Fruit fly (Drosophila melanogaster) whole organism, embryonic: ENCODE results near the gene Psn.

Source experiments
- ATbp ChIP-seq: fragments of 200-800 bp; sonication (Bioruptor generic); optimal IDR thresholded peaks from 2 replicates; lab custom pipeline; 2017; ENCODE audit warnings: missing biosample characterization, mild to moderate bottlenecking, missing genetic modification characterization, missing genetic modification reagents
- Adf1 ChIP-seq: fragments of 200-800 bp; sonication (Bioruptor generic); IDR thresholded peaks from 2 replicates; pipeline ENCODE4 v1.3.6; 2022; ENCODE audit warnings: missing biosample characterization, missing genetic modification characterization
- Atf-2 ChIP-seq: fragments of 200-800 bp; sonication (Bioruptor generic); optimal IDR thresholded peaks from 2 replicates; lab custom pipeline; 2016; ENCODE audit warnings: missing biosample characterization, missing genetic modification characterization
- CG10267 ChIP-seq: fragments of 200-800 bp; sonication (Bioruptor generic); optimal IDR thresholded peaks from 2 replicates; lab custom pipeline; 2018; ENCODE audit warnings: missing biosample characterization, mild to moderate bottlenecking, missing genetic modification characterization, moderate library complexity
- CG10462 ChIP-seq: fragments of 200-800 bp; sonication (Bioruptor generic); optimal IDR thresholded peaks from 2 replicates; lab custom pipeline; 2016; ENCODE audit warnings: missing biosample characterization, missing genetic modification characterization
- CG12104 ChIP-seq: fragments of 200-800 bp; sonication (Bioruptor generic); optimal IDR thresholded peaks from 3 replicates; lab custom pipeline; 2016; ENCODE audit warnings: missing biosample characterization, missing genetic modification characterization
- CG12155 ChIP-seq: fragments of 200-800 bp; sonication (Bioruptor generic); optimal IDR thresholded peaks from 3 replicates; lab custom pipeline; 2016; ENCODE audit warnings: missing biosample characterization, missing genetic modification characterization
- CG13123 ChIP-seq: fragments of 200-800 bp; sonication (Bioruptor generic); optimal IDR thresholded peaks from 2 replicates; lab custom pipeline; 2016; ENCODE audit warnings: missing biosample characterization, missing genetic modification characterization
- CG14965 ChIP-seq: fragments of 200-800 bp; sonication (Bioruptor generic); optimal IDR thresholded peaks from 2 replicates; lab custom pipeline; 2016; ENCODE audit warnings: missing biosample characterization, missing genetic modification characterization, borderline replicate concordance
- CG16813 ChIP-seq: fragments of 200-800 bp; sonication (Bioruptor generic); IDR thresholded peaks from 3 replicates; pipeline ENCODE4 v1.3.6; 2022; ENCODE audit warnings: missing biosample characterization, missing genetic modification characterization; ENCODE audit not compliant: partially characterized antibody
- CG17385 ChIP-seq: fragments of 200-800 bp; sonication (Bioruptor generic); optimal IDR thresholded peaks from 3 replicates; lab custom pipeline; 2018; ENCODE audit warnings: missing biosample characterization, mild to moderate bottlenecking, missing genetic modification characterization
- CG18262 ChIP-seq: fragments of 200-800 bp; optimal IDR thresholded peaks from 3 replicates; lab custom pipeline; 2019; ENCODE audit warnings: missing biosample characterization, mild to moderate bottlenecking, missing genetic modification characterization, moderate library complexity
- CG2678 ChIP-seq: fragments of 200-800 bp; sonication (Bioruptor generic); optimal IDR thresholded peaks from 3 replicates; lab custom pipeline; 2019; ENCODE audit warnings: missing biosample characterization, mild to moderate bottlenecking, missing genetic modification characterization, moderate library complexity
- CG30403 ChIP-seq: fragments of 200-800 bp; sonication (Bioruptor generic); optimal IDR thresholded peaks from 3 replicates; lab custom pipeline; 2016; ENCODE audit warnings: missing biosample characterization, missing genetic modification characterization
- CG31224 ChIP-seq: fragments of 200-800 bp; sonication (Bioruptor generic); IDR thresholded peaks from 2 replicates; pipeline ENCODE4 v1.3.6; 2022; ENCODE audit warnings: missing biosample characterization, missing genetic modification characterization
- CG31365 ChIP-seq: fragments of 200-800 bp; sonication (Bioruptor generic); optimal IDR thresholded peaks from 2 replicates; lab custom pipeline; 2018; ENCODE audit warnings: missing biosample characterization, mild to moderate bottlenecking, missing genetic modification characterization
- CG3163 ChIP-seq: fragments of 200-800 bp; sonication (Bioruptor generic); optimal IDR thresholded peaks from 3 replicates; lab custom pipeline; 2016; ENCODE audit warnings: missing biosample characterization, missing genetic modification characterization
- CG32532 ChIP-seq: fragments of 200-800 bp; sonication (Bioruptor generic); IDR thresholded peaks from 2 replicates; pipeline ENCODE4 v1.3.6; 2022; ENCODE audit warnings: missing biosample characterization, missing genetic modification characterization
- CG32767 ChIP-seq: fragments of 200-800 bp; sonication (Bioruptor generic); IDR thresholded peaks from 2 replicates; pipeline ENCODE4 v1.3.6; 2022; ENCODE audit warnings: missing biosample characterization, missing genetic modification characterization
- CG4730 ChIP-seq: fragments of 200-800 bp; sonication (Bioruptor generic); IDR thresholded peaks from 2 replicates; pipeline ENCODE4 v1.3.6; 2022; ENCODE audit warnings: missing biosample characterization, missing genetic modification characterization
- CG6254 ChIP-seq: fragments of 200-800 bp; sonication (Bioruptor generic); optimal IDR thresholded peaks from 3 replicates; lab custom pipeline; 2017; ENCODE audit warnings: mild to moderate bottlenecking, missing biosample characterization, missing genetic modification reagents, missing genetic modification characterization
- CG6272 ChIP-seq: fragments of 200-800 bp; sonication (Bioruptor generic); IDR thresholded peaks from 2 replicates; pipeline ENCODE4 v1.3.6; 2022; ENCODE audit warnings: missing biosample characterization, missing genetic modification characterization
- CG6683 ChIP-seq: fragments of 200-800 bp; sonication (Bioruptor generic); optimal IDR thresholded peaks from 2 replicates; lab custom pipeline; 2017; ENCODE audit warnings: missing biosample characterization, mild to moderate bottlenecking, missing genetic modification characterization, missing genetic modification reagents
- CG7786 ChIP-seq: fragments of 200-800 bp; sonication (Bioruptor generic); optimal IDR thresholded peaks from 2 replicates; lab custom pipeline; 2016; ENCODE audit warnings: missing biosample characterization, missing genetic modification characterization
- D ChIP-seq, 2 experiments: fragments of 200-800 bp in 1 of 2; fragments of >200 bp in 1 of 2; sonication (Bioruptor generic) in 1 of 2; optimal IDR thresholded peaks; 2 replicates in 1 of 2; 3 replicates in 1 of 2; lab custom pipeline; 2017; ENCODE audit warnings: mild to moderate bottlenecking in 1 of 2, missing biosample characterization in 1 of 2, missing genetic modification characterization in 1 of 2, missing genetic modification reagents in 1 of 2
- H2.0 ChIP-seq: fragments of 200-800 bp; sonication (Bioruptor generic); IDR thresholded peaks from 2 replicates; pipeline ENCODE4 v1.3.6; 2022; ENCODE audit warnings: missing biosample characterization, missing genetic modification characterization
- Hr3 ChIP-seq: fragments of 200-800 bp; sonication (Bioruptor generic); optimal IDR thresholded peaks from 3 replicates; lab custom pipeline; 2016; ENCODE audit warnings: missing biosample characterization, missing genetic modification characterization
- Ptx1 ChIP-seq: fragments of 200-800 bp; sonication (Bioruptor generic); IDR thresholded peaks from 2 replicates; pipeline ENCODE4 v1.3.6; 2022; ENCODE audit warnings: missing biosample characterization, missing genetic modification characterization
- Six4 ChIP-seq: fragments of 200-800 bp; sonication (Bioruptor generic); optimal IDR thresholded peaks from 2 replicates; lab custom pipeline; 2016; ENCODE audit warnings: missing biosample characterization, missing genetic modification characterization
- Stat92E ChIP-seq, 3 experiments: fragments of >200 bp in 2 of 3; fragments of 200-800 bp in 1 of 3; sonication (Bioruptor generic) in 1 of 3; optimal IDR thresholded peaks; 2 replicates each; lab custom pipeline; 2017 to 2019; ENCODE audit warnings: missing biosample characterization in 3 of 3, missing genetic modification characterization in 3 of 3, mild to moderate bottlenecking in 1 of 3, moderate library complexity in 1 of 3
- Usf ChIP-seq: fragments of 200-800 bp; sonication (Bioruptor generic); optimal IDR thresholded peaks from 2 replicates; lab custom pipeline; 2017; ENCODE audit warnings: missing genotype, missing biosample characterization, missing genetic modification characterization
- ap ChIP-seq: fragments of 200-800 bp; sonication (Bioruptor generic); IDR thresholded peaks from 2 replicates; pipeline ENCODE4 v1.3.6; 2022; ENCODE audit warnings: missing biosample characterization, missing genetic modification characterization
- bbx ChIP-seq: fragments of 200-800 bp; sonication (Bioruptor generic); IDR thresholded peaks from 2 replicates; pipeline ENCODE4 v1.3.6; 2022; ENCODE audit warnings: missing biosample characterization, missing genetic modification characterization; ENCODE audit not compliant: partially characterized antibody
- cas ChIP-seq: fragments of 200-800 bp; sonication (Bioruptor generic); IDR thresholded peaks from 2 replicates; pipeline ENCODE4 v1.3.6; 2022; ENCODE audit warnings: missing biosample characterization, missing genetic modification characterization
- croc ChIP-seq: fragments of 200-800 bp; sonication (Bioruptor generic); conservative IDR thresholded peaks from 3 replicates; pipeline ENCODE4 v1.3.6; 2022; ENCODE audit warnings: missing biosample characterization, missing genetic modification characterization
- cwo ChIP-seq: fragments of 200-800 bp; sonication (Bioruptor generic); optimal IDR thresholded peaks from 3 replicates; lab custom pipeline; 2017; ENCODE audit warnings: missing biosample characterization, missing genetic modification characterization, mild to moderate bottlenecking, moderate library complexity, missing genetic modification reagents
- dmrt11E ChIP-seq: fragments of 200-800 bp; sonication (Bioruptor generic); optimal IDR thresholded peaks from 3 replicates; lab custom pipeline; 2018; ENCODE audit warnings: missing biosample characterization, mild to moderate bottlenecking, missing genetic modification characterization, moderate library complexity
- fru ChIP-seq: fragments of >200 bp; optimal IDR thresholded peaks from 2 replicates; lab custom pipeline; 2017
- hkb ChIP-seq, 2 experiments: fragments of 200-800 bp in 1 of 2; fragments of >200 bp in 1 of 2; sonication (Bioruptor generic) in 1 of 2; IDR thresholded peaks in 1 of 2; optimal IDR thresholded peaks in 1 of 2; 2 replicates each; pipeline versions ENCODE4 v1.3.6 to Lab custom; 2017 to 2022; ENCODE audit warnings: missing biosample characterization in 1 of 2, missing genetic modification characterization in 1 of 2
- lov ChIP-seq, 2 experiments: fragments of 200-800 bp in 1 of 2; fragments of >200 bp in 1 of 2; sonication (Bioruptor generic) in 1 of 2; IDR thresholded peaks in 1 of 2; optimal IDR thresholded peaks in 1 of 2; 2 replicates in 1 of 2; 3 replicates in 1 of 2; pipeline versions ENCODE4 v1.3.6 to Lab custom; 2017 to 2022; ENCODE audit warnings: missing biosample characterization in 1 of 2, missing genetic modification characterization in 1 of 2
- maf-S ChIP-seq: fragments of 200-800 bp; sonication (Bioruptor generic); optimal IDR thresholded peaks from 2 replicates; lab custom pipeline; 2016; ENCODE audit warnings: missing biosample characterization, missing genetic modification characterization
- nmo ChIP-seq: fragments of 200-800 bp; sonication (Bioruptor generic); optimal IDR thresholded peaks from 2 replicates; lab custom pipeline; 2018; ENCODE audit warnings: missing biosample characterization, mild to moderate bottlenecking, missing genetic modification characterization, moderate library complexity
- nom ChIP-seq: fragments of 200-800 bp; sonication (Bioruptor generic); optimal IDR thresholded peaks from 2 replicates; lab custom pipeline; 2017; ENCODE audit warnings: missing biosample characterization, missing genetic modification characterization, mild to moderate bottlenecking, moderate library complexity, missing genetic modification reagents
- org-1 ChIP-seq: fragments of 200-800 bp; sonication (Bioruptor generic); optimal IDR thresholded peaks from 2 replicates; lab custom pipeline; 2017; ENCODE audit warnings: missing biosample characterization, missing genetic modification characterization
- pan ChIP-seq, 4 experiments: fragments of >200 bp in 3 of 4; fragments of 200-800 bp in 1 of 4; sonication (Bioruptor generic) in 1 of 4; optimal IDR thresholded peaks in 3 of 4; IDR thresholded peaks in 1 of 4; 2 replicates each; pipeline versions ENCODE4 v1.3.6 to Lab custom; 2017 to 2022; ENCODE audit warnings: missing biosample characterization in 2 of 4, missing genetic modification characterization in 2 of 4, mixed read lengths in 1 of 4
- pum ChIP-seq: fragments of 200-800 bp; sonication (Bioruptor generic); optimal IDR thresholded peaks from 2 replicates; lab custom pipeline; 2016; ENCODE audit warnings: missing biosample characterization, missing genetic modification characterization
- scrt ChIP-seq: fragments of 200-800 bp; sonication (Bioruptor generic); optimal IDR thresholded peaks from 2 replicates; lab custom pipeline; 2018; ENCODE audit warnings: missing biosample characterization, mild to moderate bottlenecking, missing genetic modification characterization, moderate library complexity
- trh ChIP-seq: fragments of 200-800 bp; sonication (Bioruptor generic); optimal IDR thresholded peaks from 2 replicates; lab custom pipeline; 2016; ENCODE audit warnings: missing biosample characterization, missing genetic modification characterization
- zfh1 ChIP-seq: fragments of 200-800 bp; sonication (Bioruptor generic); IDR thresholded peaks from 3 replicates; pipeline ENCODE4 v1.3.6; 2022; ENCODE audit warnings: missing biosample characterization, missing genetic modification characterization

Gene Psn

DNA sequence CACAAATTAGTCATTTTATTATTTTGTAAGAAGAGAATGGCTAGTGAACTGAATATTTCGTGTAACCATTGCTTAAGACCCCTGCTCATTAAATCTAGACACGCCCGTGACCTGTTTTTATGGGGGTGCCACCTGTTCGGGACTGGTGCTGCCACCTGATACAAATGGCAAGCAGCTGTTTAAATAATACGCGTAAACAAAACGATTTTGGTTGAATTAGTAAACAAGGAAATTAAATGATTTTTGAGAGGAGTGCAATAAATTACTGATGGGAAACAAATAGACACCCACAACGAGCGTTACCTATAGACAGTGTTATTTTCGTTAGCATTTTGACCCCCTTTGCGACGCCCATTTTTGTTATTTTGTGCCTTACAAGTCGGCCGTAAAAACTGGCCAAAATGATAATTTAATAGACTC, 42.5 kb downstream of the Psn start (continued):
- TF ChIP-seq CG2678 (tag; lab: Kevin White, UChicago) (peak; percentile 89), CG6254 (GFP tag; lab: Kevin White, UChicago) (peak; percentile 59), D (optimal IDR thresholded peaks at IDR 0.05; lab: Kevin White, UChicago) (no peak), D (GFP tag; optimal IDR thresholded peaks at IDR 0.05; lab: Kevin White, UChicago) (peak; percentile 72), Adf1 (GFP tag; lab: Robert Waterston, UW) (no peak), CG6272 (GFP tag; lab: Robert Waterston, UW) (peak; percentile 75), trh (peak; percentile 84), lov (optimal IDR thresholded peaks at IDR 0.05; lab: Kevin White, UChicago) (no peak), lov (GFP tag; IDR thresholded peaks at IDR 0.05; lab: Robert Waterston, UW) (no peak), CG31365 (tag; lab: Kevin White, UChicago) (peak; percentile 69), zfh1 (GFP tag; lab: Robert Waterston, UW) (no peak), Stat92E (GFP tag; optimal IDR thresholded peaks at IDR 0.05; lab: Kevin White, UChicago) (no peak), CG10462 (GFP tag; lab: Kevin White, UChicago) (peak; percentile 78), Usf (GFP tag; lab: Kevin White, UChicago) (peak; percentile 47), CG32532 (GFP tag; lab: Robert Waterston, UW) (no peak), CG7786 (GFP tag; lab: Kevin White, UChicago) (peak; percentile 84), CG3163 (GFP tag; lab: Kevin White, UChicago) (peak; percentile 67), CG30403 (GFP tag; lab: Kevin White, UChicago) (peak; percentile 92), Atf-2 (GFP tag; lab: Kevin White, UChicago) (peak; percentile 74), scrt (GFP tag; lab: Kevin White, UChicago) (peak; percentile 76), CG14965 (GFP tag; lab: Kevin White, UChicago) (no peak), CG12155 (peak; percentile 88), pan (optimal IDR thresholded peaks at IDR 0.05; lab: Kevin White, UChicago) (no peak), pan (GFP tag; optimal IDR thresholded peaks at IDR 0.05 in 1 of 2, IDR thresholded peaks at IDR 0.05 in 1 of 2) (no peak), fru (no peak), CG6683 (GFP tag; lab: Kevin White, UChicago) (peak; percentile 74), bbx (GFP tag; lab: Robert Waterston, UW) (no peak), cas (GFP tag; lab: Robert Waterston, UW) (no peak), CG13123 (GFP tag; lab: Kevin White, UChicago) (peak; percentile 81), org-1 (GFP tag; lab: Kevin White, UChicago) (peak; percentile 71), CG4730 (GFP tag; lab: Robert Waterston, UW) (no peak), maf-S (GFP tag; lab: Kevin White, UChicago) (peak; percentile 78), Ptx1 (GFP tag; lab: Robert Waterston, UW) (no peak), Six4 (GFP tag; lab: Kevin White, UChicago) (peak; percentile 83), Hr3 (peak; percentile 90), CG31224 (GFP tag; lab: Robert Waterston, UW) (no peak), ATbp (peak; percentile 82), nom (GFP tag; lab: Kevin White, UChicago) (peak; percentile 51), croc (peak; percentile 58), CG17385 (GFP tag; lab: Kevin White, UChicago) (peak; percentile 80), CG32767 (GFP tag; lab: Robert Waterston, UW) (no peak), H2.0 (GFP tag; lab: Robert Waterston, UW) (no peak), ap (no peak), cwo (GFP tag; lab: Kevin White, UChicago) (peak; percentile 84), pum (GFP tag; lab: Kevin White, UChicago) (peak; percentile 80), CG18262 (tag; lab: Kevin White, UChicago) (peak; percentile 82), hkb (optimal IDR thresholded peaks at IDR 0.05; lab: Kevin White, UChicago) (no peak), hkb (GFP tag; IDR thresholded peaks at IDR 0.05; lab: Robert Waterston, UW) (no peak), CG12104 (GFP tag; lab: Kevin White, UChicago) (peak; percentile 79), CG16813 (GFP tag; lab: Robert Waterston, UW) (no peak), dmrt11E (tag; lab: Kevin White, UChicago) (peak; percentile 52), CG10267 (tag; lab: Kevin White, UChicago) (peak; percentile 82), nmo (GFP tag; lab: Kevin White, UChicago) (peak; percentile 75)
